Worm (Caenorhabditis elegans) whole organism, early embryonic: Measurements from ENCODE around the gene plep-1.

Experiments
- ama-1 ChIP-seq: fragments of 150-350 bp; optimal IDR thresholded peaks from 2 replicates; lab custom pipeline; 2014
- ceh-13 ChIP-seq: fragments of 200-800 bp; sonication (Bioruptor generic); optimal IDR thresholded peaks from 2 replicates; lab custom pipeline; 2018; ENCODE audit warnings: mild to moderate bottlenecking, missing genetic modification characterization, missing compliant biosample characterization
- ceh-36 ChIP-seq: sonication (generic microtip); optimal IDR thresholded peaks from 2 replicates; lab custom pipeline; 2016; ENCODE audit warnings: missing genetic modification characterization, inconsistent platforms, missing compliant biosample characterization
- hmbx-1 ChIP-seq: sonication (generic microtip); optimal IDR thresholded peaks from 2 replicates; lab custom pipeline; 2016; ENCODE audit warnings: mild to moderate bottlenecking, missing genetic modification characterization, missing compliant biosample characterization
- pes-1 ChIP-seq: fragments of 200-800 bp; sonication (Bioruptor generic); IDR thresholded peaks from 2 replicates; pipeline ENCODE4 v1.3.6; 2022; ENCODE audit warnings: missing genetic modification reagents, missing genetic modification characterization, missing compliant biosample characterization
- scrt-1 ChIP-seq: fragments of 200-800 bp; sonication (Bioruptor generic); IDR thresholded peaks from 2 replicates; pipeline ENCODE4 v1.3.6; 2022; ENCODE audit warnings: missing genetic modification characterization, missing compliant biosample characterization
- sea-1 ChIP-seq: fragments of 200-800 bp; sonication (Bioruptor generic); conservative IDR thresholded peaks from 2 replicates; pipeline ENCODE4 v1.3.6; 2022; ENCODE audit warnings: missing genetic modification characterization, missing compliant biosample characterization
- tbx-11 ChIP-seq: fragments of 200-800 bp; sonication (Bioruptor generic); IDR thresholded peaks from 2 replicates; pipeline ENCODE4 v1.3.6; 2022; ENCODE audit warnings: missing genetic modification characterization, missing compliant biosample characterization
- tbx-37 ChIP-seq: fragments of 200-800 bp; sonication (Bioruptor generic); conservative IDR thresholded peaks from 2 replicates; pipeline ENCODE4 v1.3.6; 2022; ENCODE audit warnings: missing genetic modification reagents, missing genetic modification characterization, missing compliant biosample characterization
- tra-4 ChIP-seq: sonication (generic microtip); optimal IDR thresholded peaks from 2 replicates; lab custom pipeline; 2017; ENCODE audit warnings: missing genetic modification characterization, missing compliant biosample characterization

DNA sequence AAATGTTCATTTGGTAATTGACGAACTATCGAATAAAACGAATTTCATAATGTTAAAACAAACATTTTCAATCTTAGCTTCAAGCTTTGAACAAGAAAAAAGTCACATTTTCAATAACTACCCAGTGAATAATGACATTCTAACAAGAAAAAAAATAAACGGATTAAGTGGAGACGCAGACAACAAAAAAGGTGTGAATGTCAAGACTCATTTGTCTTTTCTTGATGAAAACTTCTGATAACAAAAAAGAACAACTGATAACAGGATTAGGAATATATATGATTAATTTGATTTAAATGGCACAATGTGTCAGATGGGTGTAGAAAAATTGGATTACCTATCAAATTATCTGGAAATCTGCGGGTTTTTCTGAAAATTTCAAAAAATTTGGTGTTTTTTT is 23.4 kb downstream of the plep-1 start:
- TF ChIP-seq tbx-37 (GFP tag; lab: Robert Waterston, UW) (no peak), ama-1 (lab: Kevin White, UChicago) (no peak), pes-1 (GFP tag; lab: Robert Waterston, UW) (no peak), ceh-36 (no peak), sea-1 (no peak), tra-4 (no peak), ceh-13 (GFP tag; lab: Kevin White, UChicago) (no peak), scrt-1 (GFP tag; lab: Robert Waterston, UW) (no peak), tbx-11 (GFP tag; lab: Robert Waterston, UW) (no peak), hmbx-1 (no peak)
